Worm (Caenorhabditis elegans) whole organism, early embryonic: ENCODE results near the gene dpy-4.

Experiments used
- B0310.2 ChIP-seq: sonication (generic microtip); optimal IDR thresholded peaks from 2 replicates; lab custom pipeline; 2016; ENCODE audit warnings: mild to moderate bottlenecking, missing genetic modification characterization, missing compliant biosample characterization
- F13C5.2 ChIP-seq: sonication (generic microtip); optimal IDR thresholded peaks from 2 replicates; lab custom pipeline; 2017; ENCODE audit warnings: mild to moderate bottlenecking, missing genetic modification characterization, inconsistent platforms, missing compliant biosample characterization
- aly-1 ChIP-seq: sonication (generic microtip); optimal IDR thresholded peaks from 2 replicates; lab custom pipeline; 2016; ENCODE audit warnings: missing genetic modification characterization, missing compliant biosample characterization
- ceh-13 ChIP-seq: fragments of 200-800 bp; sonication (Bioruptor generic); optimal IDR thresholded peaks from 2 replicates; lab custom pipeline; 2018; ENCODE audit warnings: mild to moderate bottlenecking, missing genetic modification characterization, missing compliant biosample characterization
- flt-1 ChIP-seq: fragments of 200-800 bp; sonication (Bioruptor generic); IDR thresholded peaks from 2 replicates; pipeline ENCODE4 v1.3.6; 2022; ENCODE audit warnings: missing genetic modification characterization, missing compliant biosample characterization
- hmg-4 ChIP-seq: fragments of 200-800 bp; sonication (Bioruptor generic); optimal IDR thresholded peaks from 2 replicates; lab custom pipeline; 2018; ENCODE audit warnings: mild to moderate bottlenecking, missing genetic modification characterization, missing compliant biosample characterization
- sea-1 ChIP-seq: fragments of 200-800 bp; sonication (Bioruptor generic); conservative IDR thresholded peaks from 2 replicates; pipeline ENCODE4 v1.3.6; 2022; ENCODE audit warnings: missing genetic modification characterization, missing compliant biosample characterization

- TF ChIP-seq hmg-4 (no peak), ceh-13 (no peak), F13C5.2 (tag; lab: Kevin White, UChicago) (no peak), flt-1 (GFP tag; lab: Robert Waterston, UW) (no peak), B0310.2 (tag; lab: Kevin White, UChicago) (no peak), sea-1 (GFP tag; lab: Robert Waterston, UW) (no peak), aly-1 (tag; lab: Kevin White, UChicago) (no peak)
Observed at ce11 chrIV:15013517-15014085, 27.0 kb upstream of the dpy-4 start, which contains the start of gene Y41E3.7.
